Fruit fly (Drosophila melanogaster) whole organism, embryonic: Measurements from ENCODE around the gene CG10477.

Experiments
- Awh ChIP-seq: fragments of 200-800 bp; sonication (Bioruptor generic); IDR thresholded peaks from 2 replicates; pipeline ENCODE4, ENCODE4 v1.3.6; 2022; ENCODE audit warnings: missing biosample characterization, missing genetic modification characterization
- CG10267 ChIP-seq: fragments of 200-800 bp; sonication (Bioruptor generic); optimal IDR thresholded peaks from 2 replicates; lab custom pipeline; 2018; ENCODE audit warnings: missing biosample characterization, mild to moderate bottlenecking, missing genetic modification characterization, moderate library complexity
- CG10462 ChIP-seq: fragments of 200-800 bp; sonication (Bioruptor generic); optimal IDR thresholded peaks from 2 replicates; lab custom pipeline; 2016; ENCODE audit warnings: missing biosample characterization, missing genetic modification characterization
- CG10979 ChIP-seq: fragments of 200-800 bp; sonication (Bioruptor generic); optimal IDR thresholded peaks from 2 replicates; lab custom pipeline; 2018; ENCODE audit warnings: missing biosample characterization, mild to moderate bottlenecking, missing genetic modification characterization, moderate library complexity
- CG12391 ChIP-seq: fragments of 200-800 bp; sonication (Bioruptor generic); optimal IDR thresholded peaks from 3 replicates; lab custom pipeline; 2018; ENCODE audit warnings: missing biosample characterization, mild to moderate bottlenecking, missing genetic modification characterization, moderate library complexity
- CG13424 ChIP-seq: fragments of 200-800 bp; sonication (Bioruptor generic); optimal IDR thresholded peaks from 2 replicates; lab custom pipeline; 2019; ENCODE audit warnings: missing biosample characterization, mild to moderate bottlenecking, missing genetic modification characterization, moderate library complexity
- CG14710 ChIP-seq: fragments of 200-800 bp; sonication (Bioruptor generic); optimal IDR thresholded peaks from 3 replicates; lab custom pipeline; 2019; ENCODE audit warnings: missing biosample characterization, mild to moderate bottlenecking, missing genetic modification characterization, moderate library complexity
- CG15479 ChIP-seq: fragments of 200-800 bp; sonication (Bioruptor generic); optimal IDR thresholded peaks from 3 replicates; lab custom pipeline; 2019; ENCODE audit warnings: missing biosample characterization, mild to moderate bottlenecking, missing genetic modification characterization, moderate library complexity
- CG15696 ChIP-seq: fragments of 200-800 bp; sonication (Bioruptor generic); optimal IDR thresholded peaks from 2 replicates; lab custom pipeline; 2019; ENCODE audit warnings: missing biosample characterization, mild to moderate bottlenecking, missing genetic modification characterization, moderate library complexity
- CG17359 ChIP-seq: fragments of 200-800 bp; sonication (Bioruptor generic); optimal IDR thresholded peaks from 3 replicates; lab custom pipeline; 2018; ENCODE audit warnings: missing biosample characterization, mild to moderate bottlenecking, missing genetic modification characterization, moderate library complexity
- CG18262 ChIP-seq: fragments of 200-800 bp; optimal IDR thresholded peaks from 3 replicates; lab custom pipeline; 2019; ENCODE audit warnings: missing biosample characterization, mild to moderate bottlenecking, missing genetic modification characterization, moderate library complexity
- CG2129 ChIP-seq: fragments of 200-800 bp; sonication (Bioruptor generic); IDR thresholded peaks from 2 replicates; pipeline ENCODE4 v1.3.6; 2022; ENCODE audit warnings: missing biosample characterization, missing genetic modification characterization; ENCODE audit not compliant: partially characterized antibody
- CG2678 ChIP-seq: fragments of 200-800 bp; sonication (Bioruptor generic); optimal IDR thresholded peaks from 3 replicates; lab custom pipeline; 2019; ENCODE audit warnings: missing biosample characterization, mild to moderate bottlenecking, missing genetic modification characterization, moderate library complexity
- CG31441 ChIP-seq: fragments of 200-800 bp; sonication (Bioruptor generic); IDR thresholded peaks from 2 replicates; pipeline ENCODE4 v1.3.6; 2022; ENCODE audit warnings: missing biosample characterization, missing genetic modification characterization
- CG33557 ChIP-seq: fragments of 200-800 bp; sonication (Bioruptor generic); optimal IDR thresholded peaks from 2 replicates; lab custom pipeline; 2019; ENCODE audit warnings: missing biosample characterization, mild to moderate bottlenecking, missing genetic modification characterization, moderate library complexity
- CG4404 ChIP-seq: fragments of 200-800 bp; sonication (Bioruptor generic); IDR thresholded peaks from 2 replicates; pipeline ENCODE4 v1.3.6; 2022; ENCODE audit warnings: missing biosample characterization, missing genetic modification characterization
- CG4424 ChIP-seq: fragments of 200-800 bp; sonication (Bioruptor generic); optimal IDR thresholded peaks from 3 replicates; lab custom pipeline; 2016; ENCODE audit warnings: missing biosample characterization, missing genetic modification characterization
- CG4617 ChIP-seq: fragments of 200-800 bp; sonication (Bioruptor generic); optimal IDR thresholded peaks from 3 replicates; lab custom pipeline; 2016; ENCODE audit warnings: missing biosample characterization, missing genetic modification characterization, borderline replicate concordance
- CG6689 ChIP-seq: fragments of 200-800 bp; sonication (Bioruptor generic); IDR thresholded peaks from 2 replicates; pipeline ENCODE4 v1.3.6; 2022; ENCODE audit warnings: missing biosample characterization, missing genetic modification characterization
- CG6791 ChIP-seq: fragments of 200-800 bp; sonication (Bioruptor generic); IDR thresholded peaks from 3 replicates; pipeline ENCODE4 v1.3.6; 2022; ENCODE audit warnings: missing biosample characterization, missing genetic modification characterization; ENCODE audit not compliant: partially characterized antibody
- CG7556 ChIP-seq: fragments of 200-800 bp; sonication (Bioruptor generic); optimal IDR thresholded peaks from 2 replicates; lab custom pipeline; 2017; ENCODE audit warnings: missing biosample characterization, mild to moderate bottlenecking, missing genetic modification characterization
- CG7839 ChIP-seq: fragments of 200-800 bp; sonication (Bioruptor generic); optimal IDR thresholded peaks from 3 replicates; lab custom pipeline; 2018; ENCODE audit warnings: missing biosample characterization, mild to moderate bottlenecking, missing genetic modification characterization, moderate library complexity
- D ChIP-seq, 2 experiments: fragments of 200-800 bp in 1 of 2; fragments of >200 bp in 1 of 2; sonication (Bioruptor generic) in 1 of 2; optimal IDR thresholded peaks; 2 replicates in 1 of 2; 3 replicates in 1 of 2; lab custom pipeline; 2017; ENCODE audit warnings: mild to moderate bottlenecking in 1 of 2, missing biosample characterization in 1 of 2, missing genetic modification characterization in 1 of 2, missing genetic modification reagents in 1 of 2
- D19A ChIP-seq: fragments of 200-800 bp; optimal IDR thresholded peaks from 3 replicates; lab custom pipeline; 2019; ENCODE audit warnings: missing biosample characterization, mild to moderate bottlenecking, missing genetic modification characterization, moderate library complexity
- Dfd ChIP-seq, 2 experiments: fragments of >200 bp; optimal IDR thresholded peaks; 2 replicates each; lab custom pipeline; 2017; ENCODE audit warnings: missing biosample characterization in 2 of 2, missing genetic modification characterization in 2 of 2
- Dp ChIP-seq: fragments of 200-800 bp; sonication (Bioruptor generic); optimal IDR thresholded peaks from 2 replicates; lab custom pipeline; 2018; ENCODE audit warnings: missing biosample characterization, mild to moderate bottlenecking, missing genetic modification characterization, moderate library complexity
- Drgx ChIP-seq: fragments of 200-800 bp; sonication (Bioruptor generic); IDR thresholded peaks from 2 replicates; pipeline ENCODE4 v1.3.6; 2022; ENCODE audit warnings: missing biosample characterization, missing genetic modification characterization
- Ets65A ChIP-seq: fragments of 200-800 bp; sonication (Bioruptor generic); peaks from one replicate; lab custom pipeline; 2016; ENCODE audit warnings: missing biosample characterization, missing genetic modification characterization
- HLH4C ChIP-seq: fragments of 200-800 bp; sonication (Bioruptor generic); IDR thresholded peaks from 3 replicates; pipeline ENCODE4 v1.3.6; 2022; ENCODE audit warnings: missing biosample characterization, missing genetic modification characterization; ENCODE audit not compliant: partially characterized antibody
- Lhr ChIP-seq: fragments of 200-800 bp; sonication (Bioruptor generic); optimal IDR thresholded peaks from 3 replicates; lab custom pipeline; 2017; ENCODE audit warnings: mild to moderate bottlenecking, missing biosample characterization, missing genetic modification reagents, missing genetic modification characterization
- NC2α ChIP-seq: fragments of 200-800 bp; sonication (Bioruptor generic); optimal IDR thresholded peaks from 2 replicates; lab custom pipeline; 2016; ENCODE audit warnings: missing biosample characterization, missing genetic modification characterization
- Oli ChIP-seq: fragments of 200-800 bp; sonication (Bioruptor generic); optimal IDR thresholded peaks from 2 replicates; lab custom pipeline; 2018; ENCODE audit warnings: missing biosample characterization, mild to moderate bottlenecking, missing genetic modification characterization, moderate library complexity
- Scr ChIP-seq: fragments of 200-800 bp; sonication (Bioruptor generic); IDR thresholded peaks from 2 replicates; pipeline ENCODE4 v1.3.6; 2022; ENCODE audit warnings: missing biosample characterization, missing genetic modification characterization; ENCODE audit not compliant: partially characterized antibody
- Xbp1 ChIP-seq: fragments of 200-800 bp; sonication (Bioruptor generic); optimal IDR thresholded peaks from 3 replicates; lab custom pipeline; 2016; ENCODE audit warnings: missing biosample characterization, mild to moderate bottlenecking, missing genetic modification characterization
- bsh ChIP-seq, 2 experiments: fragments of 200-800 bp; sonication (Bioruptor generic); optimal IDR thresholded peaks; 2 replicates each; lab custom pipeline; 2017 to 2018; ENCODE audit warnings: mild to moderate bottlenecking in 2 of 2, missing biosample characterization in 2 of 2, missing genetic modification characterization in 2 of 2, moderate library complexity in 1 of 2
- caup ChIP-seq: fragments of 200-800 bp; sonication (Bioruptor generic); optimal IDR thresholded peaks from 3 replicates; lab custom pipeline; 2017; ENCODE audit warnings: missing biosample characterization, mild to moderate bottlenecking, missing genetic modification characterization, moderate library complexity; ENCODE audit not compliant: severe bottlenecking
- ci ChIP-seq: fragments of 200-800 bp; sonication (Bioruptor generic); IDR thresholded peaks from 3 replicates; pipeline ENCODE4 v1.3.6; 2022; ENCODE audit warnings: missing biosample characterization, missing genetic modification characterization
- crc ChIP-seq: fragments of 200-800 bp; sonication (Bioruptor generic); optimal IDR thresholded peaks from 2 replicates; lab custom pipeline; 2016; ENCODE audit warnings: missing biosample characterization, missing genetic modification characterization
- croc ChIP-seq: fragments of 200-800 bp; sonication (Bioruptor generic); conservative IDR thresholded peaks from 3 replicates; pipeline ENCODE4 v1.3.6; 2022; ENCODE audit warnings: missing biosample characterization, missing genetic modification characterization
- ewg ChIP-seq: fragments of 200-800 bp; sonication (Bioruptor generic); optimal IDR thresholded peaks from 3 replicates; lab custom pipeline; 2017; ENCODE audit warnings: mild to moderate bottlenecking, missing biosample characterization, missing genetic modification reagents, missing genetic modification characterization
- prd ChIP-seq, 3 experiments: fragments of >200 bp in 2 of 3; fragments of 200-800 bp in 1 of 3; sonication (Bioruptor generic) in 1 of 3; optimal IDR thresholded peaks in 2 of 3; IDR thresholded peaks in 1 of 3; 2 replicates in 2 of 3; 3 replicates in 1 of 3; pipeline versions ENCODE4 v1.3.6 to Lab custom; 2017 to 2022; ENCODE audit warnings: missing biosample characterization in 1 of 3, missing genetic modification characterization in 1 of 3
- sqz ChIP-seq: fragments of 200-800 bp; sonication (Bioruptor generic); optimal IDR thresholded peaks from 3 replicates; lab custom pipeline; 2018; ENCODE audit warnings: missing biosample characterization, mild to moderate bottlenecking, missing genetic modification characterization
- ssp ChIP-seq: fragments of 200-800 bp; sonication (Bioruptor generic); IDR thresholded peaks from 2 replicates; pipeline ENCODE4 v1.3.6; 2022; ENCODE audit warnings: missing biosample characterization, missing genetic modification characterization
- stc ChIP-seq: fragments of 200-800 bp; sonication (Bioruptor generic); IDR thresholded peaks from 2 replicates; pipeline ENCODE4 v1.3.6; 2022; ENCODE audit warnings: missing biosample characterization, missing genetic modification characterization
- trem ChIP-seq: fragments of 200-800 bp; optimal IDR thresholded peaks from 3 replicates; lab custom pipeline; 2019; ENCODE audit warnings: missing biosample characterization, mild to moderate bottlenecking, missing genetic modification characterization, moderate library complexity

The CG10477 gene

dm6 chr3L:5993701-5994499 is 40.5 kb downstream of the CG10477 start (continued):
- TF ChIP-seq trem (tag; lab: Kevin White, UChicago), result peak; percentile 16
- TF ChIP-seq Oli, result peak; percentile 12
- TF ChIP-seq HLH4C (GFP tag; lab: Robert Waterston, UW), result no peak
- peak; percentile 57 for TF ChIP-seq CG15696 (tag; lab: Kevin White, UChicago)
- peak; percentile 0 for TF ChIP-seq CG33557 (GFP tag; lab: Kevin White, UChicago)
- TF ChIP-seq ewg (GFP tag; lab: Kevin White, UChicago), result peak; percentile 12
- TF ChIP-seq ci, result peak; percentile 15; the same call in 1 of the 3 replicates
- TF ChIP-seq CG17359 (tag; lab: Kevin White, UChicago), result no peak
- peak; percentile 20 for TF ChIP-seq sqz (GFP tag; lab: Kevin White, UChicago)
- no peak for TF ChIP-seq CG4617 (GFP tag; lab: Kevin White, UChicago)
- TF ChIP-seq CG14710 (tag; lab: Kevin White, UChicago), result peak; percentile 42
- peak; percentile 30; the same call in 2 of the 3 replicates for TF ChIP-seq croc (GFP tag; lab: Robert Waterston, UW)
- TF ChIP-seq caup (GFP tag; lab: Kevin White, UChicago), result no peak
- TF ChIP-seq Scr (GFP tag; lab: Robert Waterston, UW), result peak; percentile 67
- TF ChIP-seq CG2678 (tag; lab: Kevin White, UChicago), result peak; percentile 43
- peak; percentile 16 for TF ChIP-seq CG10267 (tag; lab: Kevin White, UChicago)
- TF ChIP-seq Ets65A (GFP tag; lab: Kevin White, UChicago), result peak; percentile 47
- TF ChIP-seq CG12391 (tag; lab: Kevin White, UChicago), result peak; percentile 30
- peak; percentile 41 for TF ChIP-seq CG15479 (GFP tag; lab: Kevin White, UChicago)
- peak; percentile 32; the same call in 1 of the 2 replicates for TF ChIP-seq CG6689 (GFP tag; lab: Robert Waterston, UW)
- TF ChIP-seq Dfd (GFP tag; optimal IDR thresholded peaks at IDR 0.05; lab: Kevin White, UChicago), result no peak
- TF ChIP-seq D (optimal IDR thresholded peaks at IDR 0.05; lab: Kevin White, UChicago), result no peak
- peak; percentile 40 for TF ChIP-seq D (GFP tag; optimal IDR thresholded peaks at IDR 0.05; lab: Kevin White, UChicago)
- peak; percentile 32; the same call in 1 of the 2 replicates for TF ChIP-seq CG2129 (GFP tag; lab: Robert Waterston, UW)
- no peak for TF ChIP-seq Dp (GFP tag; lab: Kevin White, UChicago)
- no peak for TF ChIP-seq Awh (GFP tag; lab: Robert Waterston, UW)
- peak; percentile 8 for TF ChIP-seq CG13424 (tag; lab: Kevin White, UChicago)
- no peak for TF ChIP-seq ssp (GFP tag; lab: Robert Waterston, UW)
- no peak for TF ChIP-seq NC2α (GFP tag; lab: Kevin White, UChicago)
- TF ChIP-seq CG18262 (tag; lab: Kevin White, UChicago), result peak; percentile 66
- TF ChIP-seq CG4404, result peak; percentile 68
- TF ChIP-seq CG7839 (tag; lab: Kevin White, UChicago), result peak; percentile 33
- no peak for TF ChIP-seq CG10462 (GFP tag; lab: Kevin White, UChicago)
- peak; percentile 54 for TF ChIP-seq CG31441 (GFP tag; lab: Robert Waterston, UW)
- no peak for TF ChIP-seq Drgx (GFP tag; lab: Robert Waterston, UW)
- TF ChIP-seq stc, result no peak
- no peak for TF ChIP-seq prd (optimal IDR thresholded peaks at IDR 0.05; lab: Kevin White, UChicago)
- TF ChIP-seq prd (GFP tag; IDR thresholded peaks at IDR 0.05; lab: Robert Waterston, UW), result peak; percentile 74; the same call in 2 of the 3 replicates
- TF ChIP-seq CG7556 (GFP tag; lab: Kevin White, UChicago), result peak; percentile 55
- no peak for TF ChIP-seq Lhr (GFP tag; lab: Kevin White, UChicago)
- TF ChIP-seq CG10979 (tag; lab: Kevin White, UChicago), result peak; percentile 53
- peak; percentile 17 for TF ChIP-seq D19A (tag; lab: Kevin White, UChicago)
- TF ChIP-seq CG4424, result peak; percentile 18
- peak in 1 of 2 experiments; percentile 24 for TF ChIP-seq bsh (GFP tag; optimal IDR thresholded peaks at IDR 0.05; lab: Kevin White, UChicago)
- 0 out of 3 replicates have a peak, but pooled peaks have one; percentile 33 for TF ChIP-seq CG6791 (GFP tag; lab: Robert Waterston, UW)
- TF ChIP-seq crc, result no peak
- no peak for TF ChIP-seq Xbp1 (GFP tag; lab: Kevin White, UChicago)
